Worm (Caenorhabditis elegans) whole organism, young adult: ENCODE data around the gene btb-8.

Experiments used
- ama-1 ChIP-seq, 3 experiments: fragments of 150-350 bp in 1 of 3; sonication (generic microtip) in 2 of 3; optimal IDR thresholded peaks; 2 replicates each; lab custom pipeline; 2014 to 2018; ENCODE audit warnings: missing biosample characterization in 2 of 3, missing genetic modification characterization in 2 of 3, missing genetic modification reagents in 2 of 3
- ccch-3 ChIP-seq: fragments of 200-800 bp; sonication (Bioruptor generic); optimal IDR thresholded peaks from 2 replicates; lab custom pipeline; 2018; ENCODE audit warnings: mild to moderate bottlenecking, missing genetic modification characterization, missing compliant biosample characterization
- him-1 ChIP-seq: sonication (generic microtip); optimal IDR thresholded peaks from 2 replicates; lab custom pipeline; 2016; ENCODE audit warnings: missing genotype, missing genetic modification reagents, missing genetic modification characterization, missing compliant biosample characterization
- pha-4 ChIP-seq: fragments of 150-350 bp; sonication (generic microtip); optimal IDR thresholded peaks from 2 replicates; lab custom pipeline; 2014; ENCODE audit warnings: missing biosample characterization, missing genetic modification reagents, missing genetic modification characterization
- ztf-28 ChIP-seq: fragments of 200-800 bp; sonication (Bioruptor generic); IDR thresholded peaks from 2 replicates; pipeline ENCODE4 v1.3.6; 2022; ENCODE audit warnings: missing genetic modification reagents, missing genetic modification characterization, missing compliant biosample characterization

ce11 chrII:1679081-1679480 is 43.5 kb upstream of the btb-8 start, which contains the start of gene irld-36:
- TF ChIP-seq ama-1 (optimal IDR thresholded peaks at IDR 0.05; lab: Kevin White, UChicago) (no peak), ama-1 (GFP tag; optimal IDR thresholded peaks at IDR 0.05; lab: Kevin White, UChicago) (no peak), him-1 (no peak), ccch-3 (GFP tag; lab: Kevin White, UChicago) (no peak), ztf-28 (GFP tag; lab: Robert Waterston, UW) (no peak), pha-4 (tag; lab: Kevin White, UChicago) (no peak)
